Worm (Caenorhabditis elegans): ENCODE measurements around the gene fbxc-30.

The fbxc-30 gene

DNA sequence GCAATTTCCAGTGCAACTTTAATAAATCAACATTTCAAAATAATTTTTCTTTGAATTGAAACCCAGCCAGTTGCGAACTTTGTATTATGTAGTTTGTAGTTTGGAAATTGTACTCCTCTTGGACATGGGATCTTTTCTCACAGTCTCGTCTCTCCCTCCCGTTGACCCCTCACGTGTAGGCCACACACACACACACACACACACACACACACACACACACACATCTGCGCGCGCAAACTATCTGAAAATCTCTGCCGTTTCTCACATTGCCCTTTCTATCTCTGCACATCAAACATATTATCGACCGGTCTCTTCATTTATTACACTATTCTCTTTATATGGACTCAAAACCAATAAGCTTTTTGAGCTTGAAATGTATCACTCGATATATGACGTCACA is 23.4 kb downstream of the fbxc-30 start, which contains the start of gene fbxc-36:
Gene fbxc-36 (plus strand): TSS at position 205 of the 400 bp plus-strand sequence.
- no peak for TF ChIP-seq ceh-82 (tag; optimal IDR thresholded peaks at IDR 0.05)
- no peak for TF ChIP-seq elt-3 (tag; optimal IDR thresholded peaks at IDR 0.05)

ce11 chrII:943773-944172 is 26.3 kb downstream of the fbxc-30 start, which contains the start of gene clec-43:
clec-43 (plus strand) TSS chrII:944066.
- TF ChIP-seq elt-1 (tag; optimal IDR thresholded peaks at IDR 0.05) (no peak), elt-2 (tag; optimal IDR thresholded peaks at IDR 0.05) (peak; percentile 81), pqm-1 (tag; optimal IDR thresholded peaks at IDR 0.05) (peak; percentile 76), snpc-4 (tag; optimal IDR thresholded peaks at IDR 0.05) (no peak)

DNA sequence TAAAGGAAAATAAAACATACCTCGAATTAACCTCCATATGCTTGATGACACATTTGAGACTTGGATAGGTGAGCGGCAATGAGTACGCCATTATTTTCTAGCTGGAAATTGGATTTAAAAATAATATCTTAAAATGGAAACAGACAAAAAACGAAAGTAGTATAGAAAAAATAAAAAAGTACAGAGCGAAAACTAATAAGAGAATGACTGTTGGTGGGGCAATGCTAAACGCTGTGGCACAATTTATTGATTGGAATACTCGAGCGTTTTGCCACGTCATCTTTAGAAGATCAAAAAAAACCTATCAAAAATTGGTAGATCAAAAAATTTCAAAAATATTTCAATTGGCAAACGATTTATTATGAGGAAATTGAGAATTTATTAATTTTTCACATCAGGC is 30.7 kb downstream of the fbxc-30 start, which contains the start of gene fbxc-32:
Gene fbxc-32 (minus strand): TSS at position 101 of the 400 bp plus-strand sequence.
- TF ChIP-seq pqm-1 (tag; optimal IDR thresholded peaks at IDR 0.05) (no peak), ceh-82 (tag; optimal IDR thresholded peaks at IDR 0.05) (no peak), lin-39 (tag; optimal IDR thresholded peaks at IDR 0.05) (no peak), pha-4 (tag; optimal IDR thresholded peaks at IDR 0.05) (no peak), ama-1 (optimal IDR thresholded peaks at IDR 0.05) (no peak), ztf-4 (tag; optimal IDR thresholded peaks at IDR 0.05) (no peak), nhr-76 (tag; optimal IDR thresholded peaks at IDR 0.05) (no peak), elt-1 (tag; optimal IDR thresholded peaks at IDR 0.05) (no peak), mdl-1 (tag; optimal IDR thresholded peaks at IDR 0.05) (no peak), elt-2 (tag; optimal IDR thresholded peaks at IDR 0.05) (no peak), ZK546.5 (tag; optimal IDR thresholded peaks at IDR 0.05) (no peak), nhr-77 (tag; optimal IDR thresholded peaks at IDR 0.05) (no peak), nhr-11 (tag; optimal IDR thresholded peaks at IDR 0.05) (no peak), R02D3.7 (tag; optimal IDR thresholded peaks at IDR 0.05) (no peak), ceh-28 (tag; optimal IDR thresholded peaks at IDR 0.05) (no peak), jun-1 (tag; optimal IDR thresholded peaks at IDR 0.05) (no peak), egl-27 (tag; optimal IDR thresholded peaks at IDR 0.05) (no peak), nhr-43 (tag; optimal IDR thresholded peaks at IDR 0.05; ENCODE audit: poor library complexity, severe bottlenecking) (no peak), nhr-237 (tag; optimal IDR thresholded peaks at IDR 0.05) (no peak)

ce11 chrII:950374-950773 is 33.0 kb downstream of the fbxc-30 start:
- no peak for TF ChIP-seq jun-1 (tag; optimal IDR thresholded peaks at IDR 0.05)
- TF ChIP-seq ceh-28 (tag; optimal IDR thresholded peaks at IDR 0.05): no peak
- TF ChIP-seq ceh-9 (tag; optimal IDR thresholded peaks at IDR 0.05): no peak
- TF ChIP-seq sea-2 (GFP tag; optimal IDR thresholded peaks at IDR 0.05): no peak
- no peak for TF ChIP-seq nhr-25 (tag; optimal IDR thresholded peaks at IDR 0.05)
- TF ChIP-seq ZK546.5 (tag; optimal IDR thresholded peaks at IDR 0.05): no peak
- TF ChIP-seq eor-1 (tag; optimal IDR thresholded peaks at IDR 0.05): no peak
- no peak for TF ChIP-seq hmg-11 (tag; optimal IDR thresholded peaks at IDR 0.05)

DNA sequence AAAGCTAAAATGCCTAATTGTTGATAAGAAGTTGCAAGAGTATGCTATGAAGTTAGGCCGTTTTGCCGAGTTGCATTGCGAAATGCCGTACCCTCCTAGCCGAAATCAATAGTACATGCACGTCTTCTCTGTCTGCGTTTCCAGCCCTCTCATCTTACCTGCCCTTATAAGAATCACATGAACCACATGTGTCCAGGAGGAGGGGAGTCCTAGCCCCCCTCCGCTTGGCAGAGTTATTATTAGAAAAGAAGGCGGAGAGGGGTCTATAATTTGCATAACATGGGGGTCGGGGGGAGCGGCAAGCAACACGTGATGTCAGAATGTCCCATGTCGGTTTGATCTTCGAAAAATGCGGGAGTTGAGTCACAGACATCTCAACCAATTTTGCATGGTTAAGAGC is 35.6 kb downstream of the fbxc-30 start:
- TF ChIP-seq fos-1 (tag; optimal IDR thresholded peaks at IDR 0.05): no peak
- TF ChIP-seq nhr-237 (tag; optimal IDR thresholded peaks at IDR 0.05): no peak
- no peak for TF ChIP-seq nhr-43 (tag; optimal IDR thresholded peaks at IDR 0.05; ENCODE audit: poor library complexity, severe bottlenecking)
- no peak for TF ChIP-seq nfya-1 (tag; optimal IDR thresholded peaks at IDR 0.05; ENCODE audit: insufficient read depth)
- TF ChIP-seq mml-1 (tag; optimal IDR thresholded peaks at IDR 0.05): no peak
- TF ChIP-seq ama-1 (optimal IDR thresholded peaks at IDR 0.05): no peak
- TF ChIP-seq daf-12 (tag; optimal IDR thresholded peaks at IDR 0.05): no peak
- no peak for TF ChIP-seq pqm-1 (tag; optimal IDR thresholded peaks at IDR 0.05)
- no peak for TF ChIP-seq ceh-28 (tag; optimal IDR thresholded peaks at IDR 0.05)
- no peak for TF ChIP-seq lsy-12 (tag; optimal IDR thresholded peaks at IDR 0.05)
- TF ChIP-seq nhr-12 (tag; optimal IDR thresholded peaks at IDR 0.05): no peak
- no peak for TF ChIP-seq nhr-25 (tag; optimal IDR thresholded peaks at IDR 0.05)

- peak; percentile 26 for TF ChIP-seq elt-2 (tag; optimal IDR thresholded peaks at IDR 0.05)
Observed at ce11 chrII:954626-955025, 37.2 kb downstream of the fbxc-30 start, which contains the start of gene fbxc-7. fbxc-7 (plus strand) TSS chrII:954926.

All from whole organism, L3 larva.